Fruit fly (Drosophila melanogaster): ENCODE measurements around the gene CG8519.

CG8519 gene

DNA sequence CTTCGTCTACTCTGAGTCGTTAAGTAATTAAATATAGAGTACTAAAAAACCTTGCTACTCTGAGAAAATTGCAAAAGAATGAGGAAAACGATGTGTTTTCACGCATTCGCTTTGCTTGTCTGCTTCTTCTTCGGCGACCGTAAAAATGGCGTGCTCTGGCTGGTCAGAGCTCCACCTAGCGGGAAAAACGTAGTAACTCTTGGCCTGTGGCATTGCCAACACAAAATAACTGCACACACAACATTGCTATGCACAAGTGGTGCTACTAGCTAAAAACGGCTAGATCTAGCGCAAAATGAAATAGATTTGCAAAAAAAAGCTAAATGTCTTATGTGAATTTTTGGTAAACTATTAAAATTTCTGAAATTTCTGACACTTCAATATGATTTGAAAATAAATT, 42.5 kb downstream of the CG8519 start (continued):
- TF ChIP-seq klu (GFP tag; IDR thresholded peaks at IDR 0.05) (peak; percentile 20; the same call in 1 of the 2 replicates), Dad (GFP tag; optimal IDR thresholded peaks at IDR 0.05) (peak; percentile 47), CG2875 (GFP tag; optimal IDR thresholded peaks at IDR 0.05) (no peak), Mrtf (GFP tag; IDR thresholded peaks at IDR 0.05) (no peak; the same call in 2 of the 3 replicates), MBD-R2 (GFP tag; IDR thresholded peaks at IDR 0.05) (peak; percentile 79), HLHmδ (GFP tag; optimal IDR thresholded peaks at IDR 0.05) (peak; percentile 71), aop (GFP tag; IDR thresholded peaks at IDR 0.05) (0 out of 2 replicates have a peak, but pooled peaks have one; percentile 4), mam (GFP tag; optimal IDR thresholded peaks at IDR 0.05) (peak; percentile 64), knrl (GFP tag; IDR thresholded peaks at IDR 0.05; ENCODE audit: partially characterized antibody) (peak; percentile 38; the same call in 1 of the 3 replicates), dm (GFP tag; optimal IDR thresholded peaks at IDR 0.05) (peak; percentile 94), CG15269 (tag; optimal IDR thresholded peaks at IDR 0.05) (peak; percentile 39), MTF-1 (GFP tag; optimal IDR thresholded peaks at IDR 0.05; ENCODE audit: borderline replicate concordance) (no peak), Lim3 (GFP tag; IDR thresholded peaks at IDR 0.05) (no peak), tgo (GFP tag; IDR thresholded peaks at IDR 0.05) (peak; percentile 20; the same call in 1 of the 3 replicates), CG2116 (GFP tag; optimal IDR thresholded peaks at IDR 0.05) (peak; percentile 95), ham (GFP tag; IDR thresholded peaks at IDR 0.05) (no peak), Dp (GFP tag; optimal IDR thresholded peaks at IDR 0.05) (peak; percentile 7), CG5953 (GFP tag; IDR thresholded peaks at IDR 0.05) (peak; percentile 40; the same call in 1 of the 2 replicates), CG17186 (GFP tag; optimal IDR thresholded peaks at IDR 0.05) (no peak), CG12942 (GFP tag; optimal IDR thresholded peaks at IDR 0.05) (peak; percentile 10), D19B (GFP tag; optimal IDR thresholded peaks at IDR 0.05) (no peak), Rfx (GFP tag; IDR thresholded peaks at IDR 0.05) (peak; percentile 85), CG30020 (tag; optimal IDR thresholded peaks at IDR 0.05) (peak; percentile 39), CG18619 (GFP tag; optimal IDR thresholded peaks at IDR 0.05) (peak; percentile 40), HLH3B (GFP tag; IDR thresholded peaks at IDR 0.05) (peak; percentile 34; the same call in 1 of the 2 replicates), Hsf (GFP tag; optimal IDR thresholded peaks at IDR 0.05) (peak; percentile 55), lab (GFP tag; optimal IDR thresholded peaks at IDR 0.05) (peak; percentile 43), pho (GFP tag; optimal IDR thresholded peaks at IDR 0.05) (no peak), CG1832 (GFP tag; optimal IDR thresholded peaks at IDR 0.05) (no peak), ttk (GFP tag; IDR thresholded peaks at IDR 0.05) (peak; percentile 13; the same call in 1 of the 2 replicates), CG4730 (GFP tag; IDR thresholded peaks at IDR 0.05) (no peak), CG11504 (tag; optimal IDR thresholded peaks at IDR 0.05) (peak; percentile 61), ac (GFP tag; optimal IDR thresholded peaks at IDR 0.05) (no peak), nerfin-2 (GFP tag; IDR thresholded peaks at IDR 0.05; ENCODE audit: partially characterized antibody) (peak; percentile 41; the same call in 1 of the 2 replicates), CG7786 (GFP tag; optimal IDR thresholded peaks at IDR 0.05) (peak; percentile 17), CG31365 (tag; optimal IDR thresholded peaks at IDR 0.05) (peak; percentile 32), CG11696 (GFP tag; IDR thresholded peaks at IDR 0.05) (no peak), bigmax (GFP tag; optimal IDR thresholded peaks at IDR 0.05) (peak; percentile 52), Fer2 (tag; optimal IDR thresholded peaks at IDR 0.05) (peak; percentile 3), NC2β (GFP tag; optimal IDR thresholded peaks at IDR 0.05) (peak; percentile 48), Hr51 (GFP tag; optimal IDR thresholded peaks at IDR 0.05) (peak; percentile 4 to 41), ro (GFP tag; IDR thresholded peaks at IDR 0.05) (no peak), CG11247 (GFP tag; IDR thresholded peaks at IDR 0.05) (peak; percentile 52; the same call in 1 of the 2 replicates), CG14050 (GFP tag; IDR thresholded peaks at IDR 0.05) (peak; percentile 35; the same call in 1 of the 3 replicates), jigr1 (GFP tag; IDR thresholded peaks at IDR 0.05) (peak; percentile 17; the same call in 1 of the 3 replicates), CG18764 (GFP tag; optimal IDR thresholded peaks at IDR 0.05) (no peak), Abd-B (GFP tag; optimal IDR thresholded peaks at IDR 0.05) (peak; percentile 39), NC2α (GFP tag; optimal IDR thresholded peaks at IDR 0.05) (peak; percentile 39), B-H1 (GFP tag; IDR thresholded peaks at IDR 0.05) (no peak; the same call in 2 of the 3 replicates), run (tag; optimal IDR thresholded peaks at IDR 0.05) (no peak)

All from whole organism, embryonic.